Fruit fly (Drosophila melanogaster): Measurements from ENCODE around the gene Jon99Fi.

DNA sequence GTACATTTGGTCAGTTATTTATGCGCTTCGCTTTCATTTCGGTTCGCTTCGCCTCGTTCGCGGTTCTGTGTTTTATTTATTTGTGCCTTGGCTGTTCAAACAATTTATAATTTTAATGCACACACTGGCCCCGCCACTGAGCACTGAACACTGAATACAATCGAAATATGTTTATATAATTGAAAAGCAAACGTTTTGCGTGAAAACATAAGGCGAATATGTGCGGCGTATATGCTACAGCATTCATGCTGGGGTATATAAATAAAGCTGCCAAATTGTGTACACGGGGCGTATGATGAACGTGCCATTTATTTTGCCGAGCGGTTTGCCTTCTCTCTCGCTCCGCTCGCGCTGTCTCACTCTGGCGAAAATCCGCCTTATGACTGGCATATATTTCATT is 48.2 kb downstream of the Jon99Fi start:
- TF ChIP-seq Rel (GFP tag; optimal IDR thresholded peaks at IDR 0.05) (no peak), Rel (tag; optimal IDR thresholded peaks at IDR 0.05) (no peak), woc (GFP tag; optimal IDR thresholded peaks at IDR 0.05) (no peak), br (GFP tag; optimal IDR thresholded peaks at IDR 0.05) (no peak), Myc (optimal IDR thresholded peaks at IDR 0.05) (no peak), Dif (GFP tag; optimal IDR thresholded peaks at IDR 0.05; ENCODE audit: partially characterized antibody) (no peak), Dfd (GFP tag; optimal IDR thresholded peaks at IDR 0.05) (no peak), pan (optimal IDR thresholded peaks at IDR 0.05) (no peak)
